Fruit fly (Drosophila melanogaster) whole organism: ENCODE data around the gene CG4596.

Experiments used
- CG8478 ChIP-seq: fragments of >200 bp; optimal IDR thresholded peaks from 2 replicates; lab custom pipeline; 2018; ENCODE audit warnings: inconsistent platforms
- usp ChIP-seq: fragments of >200 bp; optimal IDR thresholded peaks from 2 replicates; lab custom pipeline; 2017; ENCODE audit warnings: missing biosample characterization, missing genetic modification characterization, mixed read lengths

dm6 chr3R:10872148-10872783 lies 572 bp upstream of the CG4596 start, which contains the start of gene Fdh:
- TF ChIP-seq usp (no peak), CG8478 (no peak)
